Fruit fly (Drosophila melanogaster): ENCODE measurements around the gene CG15386.

CG15386 gene

dm6 chr2L:2180120-2180539, 36.9 kb downstream of the CG15386 start (continued):
- peak; percentile 58 for TF ChIP-seq Ravus (GFP tag; IDR thresholded peaks at IDR 0.05)
- TF ChIP-seq CG11695 (GFP tag; IDR thresholded peaks at IDR 0.05): peak; percentile 89
- peak; percentile 64 for TF ChIP-seq Nf-YC (tag; optimal IDR thresholded peaks at IDR 0.05)
- TF ChIP-seq HLH54F (GFP tag; optimal IDR thresholded peaks at IDR 0.05): peak; percentile 52
- peak; percentile 89 for TF ChIP-seq CG9727 (GFP tag; optimal IDR thresholded peaks at IDR 0.05)
- TF ChIP-seq lilli (GFP tag; optimal IDR thresholded peaks at IDR 0.05): peak; percentile 77
- TF ChIP-seq HLH4C (GFP tag; IDR thresholded peaks at IDR 0.05; ENCODE audit: partially characterized antibody): no peak
- peak; percentile 94 for TF ChIP-seq nmo (GFP tag; optimal IDR thresholded peaks at IDR 0.05)
- peak; percentile 59; the same call in 1 of the 2 replicates for TF ChIP-seq MBD-R2 (GFP tag; IDR thresholded peaks at IDR 0.05)
- peak; percentile 38 for TF ChIP-seq maf-S (GFP tag; optimal IDR thresholded peaks at IDR 0.05)
- TF ChIP-seq eve (GFP tag; optimal IDR thresholded peaks at IDR 0.05): no peak
- peak; percentile 83 for TF ChIP-seq Hr3 (GFP tag; optimal IDR thresholded peaks at IDR 0.05)
- TF ChIP-seq zfh1 (GFP tag; IDR thresholded peaks at IDR 0.05): peak; percentile 93
- TF ChIP-seq lab (GFP tag; optimal IDR thresholded peaks at IDR 0.05): peak; percentile 92
- no peak for TF ChIP-seq zen2 (GFP tag; IDR thresholded peaks at IDR 0.05; ENCODE audit: partially characterized antibody)
- TF ChIP-seq CG10979 (tag; optimal IDR thresholded peaks at IDR 0.05): peak; percentile 96
- TF ChIP-seq row (GFP tag; IDR thresholded peaks at IDR 0.05): peak; percentile 87
- peak; percentile 66 for TF ChIP-seq wek (GFP tag; optimal IDR thresholded peaks at IDR 0.05)
- no peak for TF ChIP-seq nerfin-2 (GFP tag; IDR thresholded peaks at IDR 0.05; ENCODE audit: partially characterized antibody)
- TF ChIP-seq sens-2 (GFP tag; IDR thresholded peaks at IDR 0.05): peak; percentile 85; the same call in 1 of the 2 replicates
- TF ChIP-seq bcd (GFP tag; optimal IDR thresholded peaks at IDR 0.05): peak; percentile 90
- TF ChIP-seq CG4854 (GFP tag; optimal IDR thresholded peaks at IDR 0.05): peak; percentile 80
- TF ChIP-seq CG9797 (GFP tag; optimal IDR thresholded peaks at IDR 0.05): peak; percentile 29
- TF ChIP-seq amos (GFP tag; IDR thresholded peaks at IDR 0.05; ENCODE audit: partially characterized antibody): no peak
- peak; percentile 71 for TF ChIP-seq slp2 (GFP tag; optimal IDR thresholded peaks at IDR 0.05)
- TF ChIP-seq Fer1 (GFP tag; optimal IDR thresholded peaks at IDR 0.05): peak; percentile 88
- TF ChIP-seq CG3407 (GFP tag; optimal IDR thresholded peaks at IDR 0.05): peak; percentile 84
- peak; percentile 90 for TF ChIP-seq run (tag; optimal IDR thresholded peaks at IDR 0.05)
- TF ChIP-seq Ets65A (GFP tag): peak; percentile 98
- peak; percentile 73 for TF ChIP-seq rib (GFP tag; IDR thresholded peaks at IDR 0.05)
- TF ChIP-seq pan (optimal IDR thresholded peaks at IDR 0.05): no peak
- peak in 1 of 2 experiments; percentile 91 for TF ChIP-seq pan (GFP tag; optimal IDR thresholded peaks at IDR 0.05 in 1 of 2, IDR thresholded peaks at IDR 0.05 in 1 of 2)
- peak; percentile 94 for TF ChIP-seq Xrp1 (GFP tag; IDR thresholded peaks at IDR 0.05)
- peak; percentile 78 for TF ChIP-seq ac (GFP tag; optimal IDR thresholded peaks at IDR 0.05)
- TF ChIP-seq Meics (GFP tag; optimal IDR thresholded peaks at IDR 0.05): peak; percentile 79
- TF ChIP-seq Taf1 (GFP tag; IDR thresholded peaks at IDR 0.05): peak; percentile 44; the same call in 1 of the 2 replicates
- peak; percentile 76 for TF ChIP-seq Lim3 (GFP tag; IDR thresholded peaks at IDR 0.05)
- TF ChIP-seq sna (GFP tag; IDR thresholded peaks at IDR 0.05; ENCODE audit: partially characterized antibody): no peak
- peak; percentile 69 for TF ChIP-seq E2f2 (GFP tag; IDR thresholded peaks at IDR 0.05)
- TF ChIP-seq CG12769 (tag; optimal IDR thresholded peaks at IDR 0.05): peak; percentile 89
- TF ChIP-seq CG4617 (GFP tag; optimal IDR thresholded peaks at IDR 0.05; ENCODE audit: borderline replicate concordance): peak; percentile 46
- peak; percentile 44 for TF ChIP-seq gcm2 (GFP tag; optimal IDR thresholded peaks at IDR 0.05)
- TF ChIP-seq Camta (GFP tag; optimal IDR thresholded peaks at IDR 0.05): peak; percentile 81
- no peak; the same call in 1 of the 2 replicates for TF ChIP-seq Gsc (GFP tag; IDR thresholded peaks at IDR 0.05)
- TF ChIP-seq CG31441 (GFP tag; IDR thresholded peaks at IDR 0.05): peak; percentile 91
- peak; percentile 91 for TF ChIP-seq dysf (GFP tag; IDR thresholded peaks at IDR 0.05)
- peak; percentile 62 for TF ChIP-seq GATAe (GFP tag; conservative IDR thresholded peaks at IDR 0.05)
- peak; percentile 63 for TF ChIP-seq tio (GFP tag; optimal IDR thresholded peaks at IDR 0.05)
- TF ChIP-seq Doc3 (GFP tag; IDR thresholded peaks at IDR 0.05; ENCODE audit: partially characterized antibody): no peak
- peak; percentile 80 for TF ChIP-seq CG6272 (GFP tag; IDR thresholded peaks at IDR 0.05)
- peak; percentile 84 for TF ChIP-seq HmgZ (tag; optimal IDR thresholded peaks at IDR 0.05)

Data from whole organism, embryonic.